Worm (Caenorhabditis elegans): ENCODE results near the gene T23F11.2.

ce11 chrIII:4671491-4671890, 16.2 kb upstream of the T23F11.2 start, which contains the start of gene T23F11.11:
- no peak for TF ChIP-seq K09A11.1 (tag; optimal IDR thresholded peaks at IDR 0.05; ENCODE audit: insufficient read depth)
- TF ChIP-seq fkh-10 (GFP tag; optimal IDR thresholded peaks at IDR 0.05) = no peak
- no peak for TF ChIP-seq ama-1 (optimal IDR thresholded peaks at IDR 0.05)
- no peak for TF ChIP-seq pros-1 (tag; optimal IDR thresholded peaks at IDR 0.05)
- TF ChIP-seq nfya-1 (tag; optimal IDR thresholded peaks at IDR 0.05) = no peak
- TF ChIP-seq ztf-16 (tag; optimal IDR thresholded peaks at IDR 0.05) = no peak
- TF ChIP-seq ets-4 (tag; optimal IDR thresholded peaks at IDR 0.05) = no peak

Data from whole organism, late embryonic.